Worm (Caenorhabditis elegans) whole organism, mixed stage, embryonic: ENCODE data around the gene cct-5.

Experiments used
- M03D4.4 ChIP-seq: sonication (generic microtip); optimal IDR thresholded peaks from 2 replicates; lab custom pipeline; 2017; ENCODE audit warnings: mild to moderate bottlenecking, missing genetic modification characterization, missing compliant biosample characterization
- bed-3 ChIP-seq: fragments of 200-800 bp; sonication (Bioruptor generic); optimal IDR thresholded peaks from 3 replicates; lab custom pipeline; 2018; ENCODE audit warnings: mild to moderate bottlenecking, missing genetic modification characterization, moderate library complexity, missing compliant biosample characterization
- blmp-1 ChIP-seq: fragments of 150-350 bp; optimal IDR thresholded peaks from 2 replicates; lab custom pipeline; 2014; ENCODE audit warnings: missing biosample characterization, missing genetic modification characterization
- ceh-39 ChIP-seq: fragments of 150-350 bp; optimal IDR thresholded peaks from 2 replicates; lab custom pipeline; 2014; ENCODE audit warnings: missing biosample characterization, missing genetic modification characterization
- ceh-43 ChIP-seq: fragments of 200-800 bp; sonication (Bioruptor generic); optimal IDR thresholded peaks from 2 replicates; lab custom pipeline; 2018; ENCODE audit warnings: mild to moderate bottlenecking, missing genetic modification characterization, moderate library complexity, missing compliant biosample characterization
- ceh-83 ChIP-seq: fragments of 200-800 bp; sonication (Bioruptor generic); optimal IDR thresholded peaks from 2 replicates; lab custom pipeline; 2018; ENCODE audit warnings: mild to moderate bottlenecking, missing genetic modification characterization, missing compliant biosample characterization
- ces-1 ChIP-seq: fragments of 150-350 bp; optimal IDR thresholded peaks from 2 replicates; lab custom pipeline; 2014; ENCODE audit warnings: missing biosample characterization, missing genetic modification reagents, missing genetic modification characterization
- elt-1 ChIP-seq: sonication (generic microtip); optimal IDR thresholded peaks from 2 replicates; lab custom pipeline; 2017; ENCODE audit warnings: missing genetic modification characterization, mild to moderate bottlenecking, missing compliant biosample characterization, antibody characterized with exemption, moderate library complexity, borderline replicate concordance; ENCODE audit not compliant: insufficient read depth
- elt-3 ChIP-seq: fragments of 150-350 bp; optimal IDR thresholded peaks from 2 replicates; lab custom pipeline; 2014; ENCODE audit warnings: missing biosample characterization, missing genetic modification characterization
- ham-2 ChIP-seq: fragments of 200-800 bp; sonication (Bioruptor generic); optimal IDR thresholded peaks from 2 replicates; lab custom pipeline; 2018; ENCODE audit warnings: mild to moderate bottlenecking, missing genetic modification characterization, missing compliant biosample characterization
- hlh-1 ChIP-seq: fragments of 150-350 bp; optimal IDR thresholded peaks from 2 replicates; lab custom pipeline; 2014; ENCODE audit warnings: missing biosample characterization, missing genetic modification reagents, missing genetic modification characterization
- lin-13 ChIP-seq: fragments of 150-350 bp; optimal IDR thresholded peaks from 2 replicates; lab custom pipeline; 2014; ENCODE audit warnings: missing biosample characterization, missing genetic modification characterization
- lin-32 ChIP-seq: fragments of 200-800 bp; sonication (Bioruptor generic); optimal IDR thresholded peaks from 2 replicates; lab custom pipeline; 2018; ENCODE audit warnings: mild to moderate bottlenecking, missing genetic modification characterization, missing compliant biosample characterization
- mab-5 ChIP-seq: fragments of 150-350 bp; optimal IDR thresholded peaks from 2 replicates; lab custom pipeline; 2014; ENCODE audit warnings: missing biosample characterization, missing genetic modification characterization
- mep-1 ChIP-seq: fragments of 150-350 bp; optimal IDR thresholded peaks from 2 replicates; lab custom pipeline; 2017; ENCODE audit warnings: missing biosample characterization, missing genetic modification reagents, missing genetic modification characterization, inconsistent platforms
- mls-2 ChIP-seq: sonication (generic microtip); optimal IDR thresholded peaks from 2 replicates; lab custom pipeline; 2016; ENCODE audit warnings: mild to moderate bottlenecking, missing genetic modification characterization, moderate library complexity, missing compliant biosample characterization
- nhr-12 ChIP-seq: fragments of 150-350 bp; optimal IDR thresholded peaks from 2 replicates; lab custom pipeline; 2014; ENCODE audit warnings: missing biosample characterization, missing genetic modification characterization
- nhr-2 ChIP-seq: fragments of 150-350 bp; optimal IDR thresholded peaks from 2 replicates; lab custom pipeline; 2014; ENCODE audit warnings: missing biosample characterization, missing genetic modification characterization
- nhr-28 ChIP-seq: fragments of 150-350 bp; optimal IDR thresholded peaks from 2 replicates; lab custom pipeline; 2014; ENCODE audit warnings: missing biosample characterization, missing genetic modification characterization
- nhr-76 ChIP-seq: sonication (generic microtip); optimal IDR thresholded peaks from 2 replicates; lab custom pipeline; 2017; ENCODE audit warnings: missing biosample characterization, missing genetic modification characterization
- pha-4 ChIP-seq: fragments of 150-350 bp; optimal IDR thresholded peaks from 2 replicates; lab custom pipeline; 2018; ENCODE audit warnings: missing biosample characterization, missing genetic modification reagents, missing genetic modification characterization
- sem-2 ChIP-seq: fragments of 200-800 bp; sonication (Bioruptor generic); optimal IDR thresholded peaks from 2 replicates; lab custom pipeline; 2018; ENCODE audit warnings: mild to moderate bottlenecking, missing genetic modification characterization, missing compliant biosample characterization
- snpc-4 ChIP-seq: fragments of 150-350 bp; optimal IDR thresholded peaks from 2 replicates; lab custom pipeline; 2014; ENCODE audit warnings: missing biosample characterization, missing genetic modification characterization
- sptf-1 ChIP-seq: sonication (generic microtip); optimal IDR thresholded peaks from 2 replicates; lab custom pipeline; 2017; ENCODE audit warnings: mild to moderate bottlenecking, missing genetic modification characterization, moderate library complexity, missing compliant biosample characterization
- tbx-8 ChIP-seq: fragments of 200-800 bp; sonication (Bioruptor generic); optimal IDR thresholded peaks from 2 replicates; lab custom pipeline; 2018; ENCODE audit warnings: mild to moderate bottlenecking, missing genetic modification characterization, moderate library complexity, missing compliant biosample characterization
- unc-120 ChIP-seq: sonication (generic microtip); optimal IDR thresholded peaks from 2 replicates; lab custom pipeline; 2017; ENCODE audit warnings: missing genetic modification characterization, missing compliant biosample characterization; ENCODE audit not compliant: poor library complexity, severe bottlenecking
- unc-39 ChIP-seq: fragments of 150-350 bp; optimal IDR thresholded peaks from 2 replicates; lab custom pipeline; 2014; ENCODE audit warnings: missing biosample characterization, missing genetic modification characterization
- unc-62 ChIP-seq: fragments of 150-350 bp; optimal IDR thresholded peaks from 2 replicates; lab custom pipeline; 2014; ENCODE audit warnings: missing biosample characterization, missing genetic modification reagents, missing genetic modification characterization
- zip-8 ChIP-seq: fragments of 150-350 bp; optimal IDR thresholded peaks from 2 replicates; lab custom pipeline; 2014; ENCODE audit warnings: missing biosample characterization, missing genetic modification characterization
- ztf-11 ChIP-seq: fragments of 150-350 bp; optimal IDR thresholded peaks from 2 replicates; lab custom pipeline; 2014; ENCODE audit warnings: missing biosample characterization, missing genetic modification characterization

The cct-5 gene

ce11 chrIII:4498938-4499337 is 9.0 kb downstream of the cct-5 start, which contains the start of the genes C07G2.5 and atf-7:
C07G2.5 (minus strand) TSS chrIII:4499038.
atf-7 (minus strand) TSS chrIII:4499045.
- TF ChIP-seq mls-2 (tag; lab: Kevin White, UChicago) (no peak), M03D4.4 (tag; lab: Kevin White, UChicago) (no peak), blmp-1 (tag; lab: Kevin White, UChicago) (no peak), nhr-2 (tag; lab: Kevin White, UChicago) (no peak), tbx-8 (GFP tag; lab: Kevin White, UChicago) (no peak), ceh-43 (GFP tag; lab: Kevin White, UChicago) (no peak), mep-1 (tag; lab: Kevin White, UChicago) (no peak), ham-2 (GFP tag; lab: Kevin White, UChicago) (no peak), lin-13 (tag; lab: Kevin White, UChicago) (no peak), elt-1 (tag; lab: Kevin White, UChicago) (no peak), mab-5 (tag; lab: Kevin White, UChicago) (no peak), ceh-39 (no peak), unc-62 (GFP tag; lab: Kevin White, UChicago) (no peak), nhr-28 (tag; lab: Kevin White, UChicago) (no peak), lin-32 (GFP tag; lab: Kevin White, UChicago) (no peak), ces-1 (GFP tag; lab: Kevin White, UChicago) (no peak)

- TF ChIP-seq mep-1 (tag; lab: Kevin White, UChicago) (no peak), zip-8 (tag; lab: Kevin White, UChicago) (peak; percentile 29), sem-2 (GFP tag; lab: Kevin White, UChicago) (no peak)
Measured at ce11 chrIII:4496085-4496484, 11.8 kb downstream of the cct-5 start.

- TF ChIP-seq bed-3 (GFP tag; lab: Kevin White, UChicago) (no peak), unc-39 (tag; lab: Kevin White, UChicago) (no peak), ces-1 (GFP tag; lab: Kevin White, UChicago) (no peak), mab-5 (tag; lab: Kevin White, UChicago) (no peak), ceh-43 (GFP tag; lab: Kevin White, UChicago) (no peak), lin-13 (tag; lab: Kevin White, UChicago) (no peak), nhr-12 (no peak), ztf-11 (tag; lab: Kevin White, UChicago) (no peak), lin-32 (GFP tag; lab: Kevin White, UChicago) (no peak), tbx-8 (GFP tag; lab: Kevin White, UChicago) (no peak), sem-2 (GFP tag; lab: Kevin White, UChicago) (no peak), elt-1 (tag; lab: Kevin White, UChicago) (no peak), ceh-83 (GFP tag; lab: Kevin White, UChicago) (no peak), mep-1 (tag; lab: Kevin White, UChicago) (no peak), nhr-2 (tag; lab: Kevin White, UChicago) (no peak), hlh-1 (no peak), blmp-1 (tag; lab: Kevin White, UChicago) (no peak)
Measured at ce11 chrIII:4495685-4496084, 12.2 kb downstream of the cct-5 start.

- TF ChIP-seq nhr-12 (no peak), lin-32 (GFP tag; lab: Kevin White, UChicago) (no peak), nhr-76 (tag; lab: Kevin White, UChicago) (no peak), ztf-11 (tag; lab: Kevin White, UChicago) (no peak), sptf-1 (tag; lab: Kevin White, UChicago) (no peak), ceh-83 (GFP tag; lab: Kevin White, UChicago) (no peak), unc-120 (tag; lab: Kevin White, UChicago) (no peak), lin-13 (tag; lab: Kevin White, UChicago) (no peak), unc-62 (GFP tag; lab: Kevin White, UChicago) (no peak), zip-8 (tag; lab: Kevin White, UChicago) (no peak), pha-4 (tag; lab: Kevin White, UChicago) (no peak), elt-3 (no peak), ces-1 (GFP tag; lab: Kevin White, UChicago) (no peak), blmp-1 (tag; lab: Kevin White, UChicago) (no peak), M03D4.4 (tag; lab: Kevin White, UChicago) (no peak), ham-2 (GFP tag; lab: Kevin White, UChicago) (no peak), elt-1 (tag; lab: Kevin White, UChicago) (no peak), snpc-4 (no peak), sem-2 (GFP tag; lab: Kevin White, UChicago) (no peak)
Measured at ce11 chrIII:4495250-4495649, 12.7 kb downstream of the cct-5 start.
